Worm (Caenorhabditis elegans) whole organism, L4/young adult: ENCODE results near the gene C25G4.7.

Experiments used
- W03F9.2 ChIP-seq: fragments of 150-350 bp; optimal IDR thresholded peaks from 2 replicates; lab custom pipeline; 2014; ENCODE audit warnings: missing biosample characterization, missing genetic modification characterization
- him-1 ChIP-seq: sonication (generic microtip); optimal IDR thresholded peaks from 2 replicates; lab custom pipeline; 2016; ENCODE audit warnings: missing genotype, missing genetic modification reagents, missing genetic modification characterization, missing compliant biosample characterization

- TF ChIP-seq W03F9.2, result no peak
- no peak for TF ChIP-seq him-1
Observed at ce11 chrIV:12456613-12457012, at the start of gene C25G4.7.
